Worm (Caenorhabditis elegans): ENCODE data around the gene C53A5.2.

The C53A5.2 gene

DNA sequence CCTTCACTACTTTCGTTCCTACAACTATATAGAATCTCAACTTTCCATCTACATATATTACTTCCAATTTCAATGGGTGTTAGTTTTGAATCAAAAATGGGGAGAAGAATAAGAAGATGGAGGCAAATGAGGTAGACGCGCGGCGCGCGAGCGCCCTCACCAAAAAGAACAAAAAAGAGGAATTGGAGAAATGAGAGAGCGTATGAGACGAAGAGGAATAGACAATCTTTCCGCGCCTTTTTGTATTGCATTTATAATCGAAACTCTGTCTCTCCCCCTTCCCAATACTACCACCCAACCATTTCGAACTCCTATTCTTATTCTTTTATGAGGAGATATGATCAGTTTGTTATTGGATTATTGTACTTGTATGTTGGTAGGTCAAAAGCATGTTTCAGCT, 22.5 kb downstream of the C53A5.2 start:
- TF ChIP-seq ztf-23 (GFP tag; IDR thresholded peaks at IDR 0.05) (no peak), ref-1 (GFP tag; conservative IDR thresholded peaks at IDR 0.05) (no peak), med-1 (GFP tag; optimal IDR thresholded peaks at IDR 0.05; ENCODE audit: insufficient read depth) (no peak), tab-1 (GFP tag; IDR thresholded peaks at IDR 0.05) (no peak), cog-1 (tag; optimal IDR thresholded peaks at IDR 0.05) (no peak), ztf-29 (GFP tag; IDR thresholded peaks at IDR 0.05) (no peak), flt-1 (GFP tag; IDR thresholded peaks at IDR 0.05) (no peak), klf-2 (GFP tag; conservative IDR thresholded peaks at IDR 0.05) (no peak), T22C8.4 (GFP tag; IDR thresholded peaks at IDR 0.05) (no peak)

DNA sequence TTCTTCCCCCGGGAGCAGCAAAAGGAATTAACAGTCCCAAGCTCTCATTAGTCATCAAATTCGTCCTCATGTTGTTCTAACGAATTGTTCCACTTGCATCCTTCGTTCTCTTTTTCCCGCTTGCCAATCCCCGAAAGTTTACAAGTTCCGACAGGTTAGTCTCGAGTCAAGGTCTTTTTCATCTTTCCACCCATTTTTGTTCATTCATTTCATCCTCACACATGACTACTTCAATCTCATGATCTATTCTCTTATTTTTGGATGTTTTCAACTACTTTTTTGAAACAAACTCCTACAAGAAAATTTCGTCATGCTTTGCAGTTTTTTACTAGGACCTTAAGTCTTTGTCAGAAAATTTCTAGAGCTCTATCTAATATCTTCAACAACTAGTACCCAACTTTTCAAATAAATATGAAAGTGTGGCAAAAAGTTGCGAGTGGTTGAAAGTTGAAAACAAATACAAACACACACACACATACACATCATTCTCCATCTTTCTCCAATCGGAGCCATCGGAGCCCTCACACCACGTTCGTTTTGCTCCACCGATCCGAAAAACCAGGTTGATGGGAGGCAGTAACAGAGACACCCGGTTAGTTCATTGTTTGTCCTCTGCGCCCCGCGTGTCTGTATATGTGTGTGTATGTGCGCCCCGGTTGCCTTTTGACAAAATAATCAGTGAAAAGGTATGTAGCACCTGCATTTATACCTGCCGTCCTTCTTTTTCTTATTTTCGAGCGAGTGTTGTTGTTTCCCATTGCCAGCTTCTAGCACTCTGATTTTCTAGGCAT, 23.7 kb downstream of the C53A5.2 start:
- TF ChIP-seq ref-1 (GFP tag; conservative IDR thresholded peaks at IDR 0.05) = no peak
- TF ChIP-seq T22C8.4 (GFP tag; IDR thresholded peaks at IDR 0.05) = no peak
- no peak for TF ChIP-seq ztf-29 (GFP tag; IDR thresholded peaks at IDR 0.05)
- no peak for TF ChIP-seq klf-2 (GFP tag; conservative IDR thresholded peaks at IDR 0.05)
- TF ChIP-seq med-1 (GFP tag; optimal IDR thresholded peaks at IDR 0.05; ENCODE audit: insufficient read depth) = no peak
- no peak for TF ChIP-seq ztf-23 (GFP tag; IDR thresholded peaks at IDR 0.05)
- TF ChIP-seq tab-1 (GFP tag; IDR thresholded peaks at IDR 0.05) = no peak
- no peak for TF ChIP-seq flt-1 (GFP tag; IDR thresholded peaks at IDR 0.05)
- TF ChIP-seq cog-1 (tag; optimal IDR thresholded peaks at IDR 0.05) = no peak

DNA sequence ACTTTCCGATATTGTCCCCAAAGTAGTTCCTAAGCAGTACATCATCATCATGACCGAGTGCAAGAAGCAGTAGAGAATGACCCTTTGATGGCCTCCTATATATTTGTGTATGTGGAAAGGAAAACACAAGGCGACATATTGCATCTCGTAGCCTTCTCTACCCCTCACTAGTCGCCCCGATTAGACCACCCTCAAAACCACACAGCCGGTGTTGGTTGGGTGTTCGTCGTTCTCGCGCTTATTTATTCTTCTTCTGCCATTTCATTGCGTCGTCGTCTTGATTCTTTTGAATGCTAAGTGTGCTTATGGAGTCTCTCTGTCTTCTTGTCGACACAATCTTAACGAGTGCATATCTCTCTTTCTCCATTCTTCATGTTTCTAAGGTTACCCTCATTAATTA, 24.8 kb downstream of the C53A5.2 start:
- TF ChIP-seq ztf-29 (GFP tag; IDR thresholded peaks at IDR 0.05) (no peak), cog-1 (tag; optimal IDR thresholded peaks at IDR 0.05) (peak; percentile 34), ztf-23 (GFP tag; IDR thresholded peaks at IDR 0.05) (no peak), flt-1 (GFP tag; IDR thresholded peaks at IDR 0.05) (peak; percentile 61; the same call in 1 of the 2 replicates), med-1 (GFP tag; optimal IDR thresholded peaks at IDR 0.05; ENCODE audit: insufficient read depth) (no peak)

ce11 chrV:14496446-14496845, 26.6 kb downstream of the C53A5.2 start:
- TF ChIP-seq ztf-29 (GFP tag; IDR thresholded peaks at IDR 0.05) (no peak), tab-1 (GFP tag; IDR thresholded peaks at IDR 0.05) (no peak), ref-1 (GFP tag; conservative IDR thresholded peaks at IDR 0.05) (no peak), ztf-23 (GFP tag; IDR thresholded peaks at IDR 0.05) (no peak), med-1 (GFP tag; optimal IDR thresholded peaks at IDR 0.05; ENCODE audit: insufficient read depth) (no peak), klf-2 (GFP tag; conservative IDR thresholded peaks at IDR 0.05) (no peak), T22C8.4 (GFP tag; IDR thresholded peaks at IDR 0.05) (no peak), cog-1 (tag; optimal IDR thresholded peaks at IDR 0.05) (no peak), flt-1 (GFP tag; IDR thresholded peaks at IDR 0.05) (no peak)

DNA sequence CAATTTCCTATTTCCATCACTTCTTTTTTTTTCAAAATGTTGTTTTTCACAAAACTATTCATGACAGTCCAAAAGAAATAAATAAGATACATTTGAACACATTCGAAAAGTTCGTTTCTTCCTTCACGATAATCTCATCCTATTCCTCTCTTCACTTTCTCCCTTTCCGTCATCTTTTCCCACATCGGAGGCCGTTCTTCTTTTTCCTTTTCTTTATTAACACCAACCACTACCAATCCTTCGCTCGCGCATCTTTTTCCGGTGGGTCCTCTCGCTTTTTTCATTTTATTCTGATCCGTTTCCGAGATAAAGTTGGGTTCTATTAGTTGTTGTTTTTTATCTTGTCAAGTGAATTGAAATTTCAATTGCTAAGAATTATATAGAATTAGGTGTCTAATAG, 27.5 kb downstream of the C53A5.2 start:
- TF ChIP-seq flt-1 (GFP tag; IDR thresholded peaks at IDR 0.05) (no peak), ztf-23 (GFP tag; IDR thresholded peaks at IDR 0.05) (no peak), ref-1 (GFP tag; conservative IDR thresholded peaks at IDR 0.05) (no peak), ztf-29 (GFP tag; IDR thresholded peaks at IDR 0.05) (no peak), T22C8.4 (GFP tag; IDR thresholded peaks at IDR 0.05) (no peak), klf-2 (GFP tag; conservative IDR thresholded peaks at IDR 0.05) (no peak)

ce11 chrV:14493665-14494064, 29.3 kb downstream of the C53A5.2 start:
- TF ChIP-seq T22C8.4 (GFP tag; IDR thresholded peaks at IDR 0.05) = no peak

ce11 chrV:14491097-14491496, 31.9 kb downstream of the C53A5.2 start:
- TF ChIP-seq cog-1 (tag; optimal IDR thresholded peaks at IDR 0.05) (no peak), tab-1 (GFP tag; IDR thresholded peaks at IDR 0.05) (no peak), klf-2 (GFP tag; conservative IDR thresholded peaks at IDR 0.05) (no peak), T22C8.4 (GFP tag; IDR thresholded peaks at IDR 0.05) (no peak), med-1 (GFP tag; optimal IDR thresholded peaks at IDR 0.05; ENCODE audit: insufficient read depth) (no peak), ztf-29 (GFP tag; IDR thresholded peaks at IDR 0.05) (no peak), ztf-23 (GFP tag; IDR thresholded peaks at IDR 0.05) (no peak), ref-1 (GFP tag; conservative IDR thresholded peaks at IDR 0.05) (no peak), flt-1 (GFP tag; IDR thresholded peaks at IDR 0.05) (no peak)

DNA sequence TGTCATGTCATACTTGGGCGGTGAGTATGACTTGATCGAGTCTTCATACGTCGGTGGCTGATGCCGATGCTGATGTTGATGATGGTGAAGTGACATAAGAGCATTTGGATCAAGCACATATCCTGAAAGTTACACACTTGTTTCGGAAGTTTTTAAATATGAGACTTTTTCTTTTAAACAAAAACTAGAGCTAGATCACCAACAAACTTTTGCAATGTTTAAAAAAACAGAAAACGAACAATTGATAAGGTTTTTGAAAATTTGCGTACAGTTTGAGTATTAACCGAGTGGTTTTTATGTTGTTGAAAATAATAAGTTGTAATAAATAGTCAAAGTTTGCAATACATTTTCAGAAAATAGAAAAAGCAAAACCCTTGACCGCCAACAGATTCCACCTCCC, 38.4 kb downstream of the C53A5.2 start, which contains the start of gene R02D5.4:
Gene R02D5.4 (minus strand): TSS at position 101 of the 400 bp plus-strand sequence.
- TF ChIP-seq ref-1 (GFP tag; conservative IDR thresholded peaks at IDR 0.05) (no peak), klf-2 (GFP tag; conservative IDR thresholded peaks at IDR 0.05) (no peak)

DNA sequence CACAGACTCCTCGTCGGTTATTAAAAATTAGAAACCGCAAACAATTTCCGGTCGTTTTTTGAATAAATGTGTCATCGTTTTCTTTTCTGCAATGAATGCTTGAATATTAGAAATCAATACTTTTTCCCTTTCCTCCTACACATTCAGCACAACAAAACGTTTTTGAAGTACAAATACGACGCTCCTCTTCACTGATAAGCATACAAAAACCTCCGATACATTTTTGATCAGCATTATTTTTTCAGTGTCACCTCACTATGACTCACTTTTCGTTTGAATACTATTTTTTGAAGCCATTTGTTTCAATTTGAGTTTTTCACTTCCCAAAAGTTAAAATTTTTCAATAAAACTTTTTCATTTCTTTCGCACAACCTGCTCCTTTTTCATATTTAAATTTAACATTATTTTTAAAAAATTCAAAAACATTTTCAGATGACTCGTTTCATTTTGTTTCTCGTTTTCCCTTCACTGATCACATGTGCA, 40.2 kb downstream of the C53A5.2 start, which contains the start of gene R02D5.3:
Gene R02D5.3 (plus strand): TSS at position 433 of the 483 bp plus-strand sequence.
- TF ChIP-seq T22C8.4 (GFP tag; IDR thresholded peaks at IDR 0.05) = no peak
- no peak for TF ChIP-seq cog-1 (tag; optimal IDR thresholded peaks at IDR 0.05)
- no peak for TF ChIP-seq klf-2 (GFP tag; conservative IDR thresholded peaks at IDR 0.05)
- TF ChIP-seq med-1 (GFP tag; optimal IDR thresholded peaks at IDR 0.05; ENCODE audit: insufficient read depth) = no peak
- TF ChIP-seq tab-1 (GFP tag; IDR thresholded peaks at IDR 0.05) = no peak
- no peak for TF ChIP-seq flt-1 (GFP tag; IDR thresholded peaks at IDR 0.05)
- TF ChIP-seq ref-1 (GFP tag; conservative IDR thresholded peaks at IDR 0.05) = no peak
- no peak for TF ChIP-seq ztf-29 (GFP tag; IDR thresholded peaks at IDR 0.05)
- no peak for TF ChIP-seq ztf-23 (GFP tag; IDR thresholded peaks at IDR 0.05)

- TF ChIP-seq tab-1 (GFP tag; IDR thresholded peaks at IDR 0.05) (no peak), ztf-23 (GFP tag; IDR thresholded peaks at IDR 0.05) (no peak), med-1 (GFP tag; optimal IDR thresholded peaks at IDR 0.05; ENCODE audit: insufficient read depth) (no peak), ref-1 (GFP tag; conservative IDR thresholded peaks at IDR 0.05) (no peak), flt-1 (GFP tag; IDR thresholded peaks at IDR 0.05) (no peak), cog-1 (tag; optimal IDR thresholded peaks at IDR 0.05) (no peak), ztf-29 (GFP tag; IDR thresholded peaks at IDR 0.05) (no peak), T22C8.4 (GFP tag; IDR thresholded peaks at IDR 0.05) (no peak), klf-2 (GFP tag; conservative IDR thresholded peaks at IDR 0.05) (no peak)
Measured at ce11 chrV:14481987-14482386, 41.0 kb downstream of the C53A5.2 start, which contains the start of gene R02D5.10. TSS of gene R02D5.10 (plus strand) at chrV:14482287.

All from whole organism, midembryonic.